Fruit fly (Drosophila melanogaster) whole organism, adult: ENCODE results near the gene CG42780.

ENCODE experiments used
- CG12768 ChIP-seq: fragments of 200-800 bp; sonication (Bioruptor generic); optimal IDR thresholded peaks from 2 replicates; lab custom pipeline; 2017; ENCODE audit warnings: missing biosample characterization, missing genetic modification characterization, mild to moderate bottlenecking, moderate library complexity, missing genetic modification reagents
- CG14711 ChIP-seq: fragments of 200-800 bp; sonication (Bioruptor generic); optimal IDR thresholded peaks from 2 replicates; lab custom pipeline; 2018; ENCODE audit warnings: missing biosample characterization, mild to moderate bottlenecking, missing genetic modification characterization, moderate library complexity
- CG1620 ChIP-seq: fragments of 200-800 bp; sonication (Bioruptor generic); optimal IDR thresholded peaks from 2 replicates; lab custom pipeline; 2016; ENCODE audit warnings: missing biosample characterization, missing genetic modification characterization
- CG33017 ChIP-seq: fragments of 200-800 bp; sonication (Bioruptor generic); optimal IDR thresholded peaks from 2 replicates; lab custom pipeline; 2018; ENCODE audit warnings: missing biosample characterization, mild to moderate bottlenecking, missing genetic modification characterization, moderate library complexity
- CG5204 ChIP-seq: fragments of 200-800 bp; sonication (Bioruptor generic); optimal IDR thresholded peaks from 2 replicates; lab custom pipeline; 2016; ENCODE audit warnings: missing biosample characterization, missing genetic modification characterization
- Clk ChIP-seq: fragments of 200-800 bp; sonication (Bioruptor generic); optimal IDR thresholded peaks from 2 replicates; lab custom pipeline; 2017; ENCODE audit warnings: missing biosample characterization, missing genetic modification characterization
- Crg-1 ChIP-seq: fragments of 200-800 bp; sonication (Bioruptor generic); optimal IDR thresholded peaks from 2 replicates; lab custom pipeline; 2016; ENCODE audit warnings: missing biosample characterization, missing genetic modification characterization
- Mnt ChIP-seq: fragments of 200-800 bp; sonication (Bioruptor generic); optimal IDR thresholded peaks from 2 replicates; lab custom pipeline; 2016; ENCODE audit warnings: missing biosample characterization, mild to moderate bottlenecking, missing genetic modification characterization
- bab1 ChIP-seq: fragments of 200-800 bp; sonication (Bioruptor generic); optimal IDR thresholded peaks from 3 replicates; lab custom pipeline; 2019; ENCODE audit warnings: missing biosample characterization, mild to moderate bottlenecking, missing genetic modification characterization, moderate library complexity
- kay ChIP-seq: fragments of 200-800 bp; sonication (Bioruptor generic); peaks from one replicate; lab custom pipeline; 2016; ENCODE audit warnings: missing biosample characterization, missing genetic modification characterization, borderline replicate concordance
- tj ChIP-seq: fragments of 200-800 bp; sonication (Bioruptor generic); optimal IDR thresholded peaks from 3 replicates; lab custom pipeline; 2017; ENCODE audit warnings: missing biosample characterization, mild to moderate bottlenecking, missing genetic modification characterization, moderate library complexity
- toe ChIP-seq: fragments of 200-800 bp; sonication (Bioruptor generic); optimal IDR thresholded peaks from 2 replicates; lab custom pipeline; 2016; ENCODE audit warnings: missing biosample characterization, missing genetic modification characterization

DNA sequence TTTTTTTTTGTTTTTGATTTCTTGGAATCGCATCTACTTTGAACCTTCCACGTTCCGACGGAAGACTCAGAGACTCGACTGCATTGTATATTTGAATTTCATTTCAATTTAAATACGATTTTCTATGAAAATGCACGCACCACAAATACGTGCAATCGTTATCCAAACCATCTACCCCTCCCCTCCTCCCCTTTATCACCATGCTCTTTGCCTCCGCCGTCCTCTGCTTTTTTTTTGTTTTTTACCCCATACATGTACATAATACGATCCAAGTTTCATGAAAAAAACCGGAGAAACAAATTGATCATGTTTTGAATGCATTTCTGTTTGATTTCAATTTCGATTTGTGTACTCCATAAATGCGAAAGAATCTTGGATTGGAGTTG is 12.3 kb downstream of the CG42780 start:
- no peak for TF ChIP-seq CG12768 (GFP tag; lab: Kevin White, UChicago)
- no peak for TF ChIP-seq bab1 (GFP tag; lab: Kevin White, UChicago)
- no peak for TF ChIP-seq toe (GFP tag; lab: Kevin White, UChicago)
- TF ChIP-seq CG33017 (tag; lab: Kevin White, UChicago), result no peak
- no peak for TF ChIP-seq CG1620
- no peak for TF ChIP-seq Mnt
- TF ChIP-seq Crg-1, result no peak
- TF ChIP-seq Clk (GFP tag; lab: Kevin White, UChicago), result no peak
- no peak for TF ChIP-seq kay (GFP tag; lab: Kevin White, UChicago)
- no peak for TF ChIP-seq tj (GFP tag; lab: Kevin White, UChicago)
- no peak for TF ChIP-seq CG5204
- no peak for TF ChIP-seq CG14711
